Worm (Caenorhabditis elegans) whole organism, midembryonic: Measurements from ENCODE around the gene lurp-4.
"Not testable (repeated sequence)": the region's sequence is repeated elsewhere in the genome, so short reads cannot be mapped to it uniquely, and the experiment has no call there.

Experiments
- T22C8.4 ChIP-seq: fragments of 200-800 bp; sonication (Bioruptor generic); IDR thresholded peaks from 2 replicates; pipeline ENCODE4 v1.3.6; 2022; ENCODE audit warnings: missing genetic modification characterization, missing compliant biosample characterization
- cog-1 ChIP-seq: sonication (generic microtip); optimal IDR thresholded peaks from 2 replicates; lab custom pipeline; 2016; ENCODE audit warnings: missing genetic modification characterization, missing compliant biosample characterization
- flt-1 ChIP-seq: fragments of 200-800 bp; sonication (Bioruptor generic); IDR thresholded peaks from 2 replicates; pipeline ENCODE4 v1.3.6; 2022; ENCODE audit warnings: missing genetic modification characterization, missing compliant biosample characterization
- klf-2 ChIP-seq: fragments of 200-800 bp; sonication (Bioruptor generic); conservative IDR thresholded peaks from 2 replicates; pipeline ENCODE4 v1.3.6; 2022; ENCODE audit warnings: missing genetic modification reagents, missing genetic modification characterization, missing compliant biosample characterization
- med-1 ChIP-seq: sonication (generic microtip); optimal IDR thresholded peaks from 2 replicates; lab custom pipeline; 2017; ENCODE audit warnings: missing genetic modification characterization, mild to moderate bottlenecking, missing compliant biosample characterization, antibody characterized with exemption, missing genetic modification reagents; ENCODE audit not compliant: insufficient read depth
- ref-1 ChIP-seq: fragments of 200-800 bp; sonication (Bioruptor generic); conservative IDR thresholded peaks from 2 replicates; pipeline ENCODE4 v1.3.6; 2022; ENCODE audit warnings: missing genetic modification reagents, missing genetic modification characterization, missing compliant biosample characterization
- tab-1 ChIP-seq: fragments of 200-800 bp; sonication (Bioruptor generic); IDR thresholded peaks from 2 replicates; pipeline ENCODE4 v1.3.6; 2022; ENCODE audit warnings: missing genetic modification characterization, missing compliant biosample characterization
- ztf-23 ChIP-seq: fragments of 200-800 bp; sonication (Bioruptor generic); IDR thresholded peaks from 2 replicates; pipeline ENCODE4 v1.3.6; 2022; ENCODE audit warnings: missing genetic modification reagents, missing genetic modification characterization, missing compliant biosample characterization
- ztf-29 ChIP-seq: fragments of 200-800 bp; sonication (Bioruptor generic); IDR thresholded peaks from 2 replicates; pipeline ENCODE4 v1.3.6; 2022; ENCODE audit warnings: missing genetic modification reagents, missing genetic modification characterization, missing compliant biosample characterization

Gene lurp-4

ce11 chrV:13134786-13135185 lies 42.3 kb downstream of the lurp-4 start, which contains the start of gene clec-225:
Gene clec-225 (minus strand): TSS chrV:13134886.
- TF ChIP-seq T22C8.4 (GFP tag; lab: Robert Waterston, UW); ref-1 (GFP tag; lab: Robert Waterston, UW); med-1 (GFP tag; lab: Kevin White, UChicago): not testable (repeated sequence)

- TF ChIP-seq T22C8.4 (GFP tag; lab: Robert Waterston, UW) (no peak), ztf-29 (no peak), klf-2 (no peak), tab-1 (no peak), ref-1 (GFP tag; lab: Robert Waterston, UW) (no peak), ztf-23 (no peak), cog-1 (tag; lab: Kevin White, UChicago) (no peak)
These were observed 45.5 kb downstream of the lurp-4 start, which contains the start of gene clec-41 for ce11 chrV:13137955-13138354. Gene clec-41 (minus strand): TSS chrV:13138101.

ce11 chrV:13138681-13139080 lies 46.2 kb downstream of the lurp-4 start, which contains the start of gene dhc-3:
Gene dhc-3 (plus strand): TSS chrV:13138981.
- TF ChIP-seq ztf-23: no peak
- TF ChIP-seq med-1 (GFP tag; lab: Kevin White, UChicago): no peak
- no peak for TF ChIP-seq klf-2
- no peak for TF ChIP-seq T22C8.4 (GFP tag; lab: Robert Waterston, UW)
- TF ChIP-seq flt-1 (GFP tag; lab: Robert Waterston, UW): no peak
- no peak for TF ChIP-seq ztf-29
- TF ChIP-seq ref-1 (GFP tag; lab: Robert Waterston, UW): no peak
